Worm (Caenorhabditis elegans) whole organism, L4/young adult: ENCODE results near the gene C04H4.1.
A peak's percentile ranks its signal among the peaks of the same experiment; 100 is the strongest.

Experiments
- W03F9.2 ChIP-seq: fragments of 150-350 bp; optimal IDR thresholded peaks from 2 replicates; lab custom pipeline; 2014; ENCODE audit warnings: missing biosample characterization, missing genetic modification characterization
- dao-5 ChIP-seq: sonication (generic microtip); optimal IDR thresholded peaks from 2 replicates; lab custom pipeline; 2016; ENCODE audit warnings: missing genotype, missing genetic modification characterization, moderate library complexity, missing compliant biosample characterization
- him-1 ChIP-seq: sonication (generic microtip); optimal IDR thresholded peaks from 2 replicates; lab custom pipeline; 2016; ENCODE audit warnings: missing genotype, missing genetic modification reagents, missing genetic modification characterization, missing compliant biosample characterization

Gene C04H4.1

DNA sequence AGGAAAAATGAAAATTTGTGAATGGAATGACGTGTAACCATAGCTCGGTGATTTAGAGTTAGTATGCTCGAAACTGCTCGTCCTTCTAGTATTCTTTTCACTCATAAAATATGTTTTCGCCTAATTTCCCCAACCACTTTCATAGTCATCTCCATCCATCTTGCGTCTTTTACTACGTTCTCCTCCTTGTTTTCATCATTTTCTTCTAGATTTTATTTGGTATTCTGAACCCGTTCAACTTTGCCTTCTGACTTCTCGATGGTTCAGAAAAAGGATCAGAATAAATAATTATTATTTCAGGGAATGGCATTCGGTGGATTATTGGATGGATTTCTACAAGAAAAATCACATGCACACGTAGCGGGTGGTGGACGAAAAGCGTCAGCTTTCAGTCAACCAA lies at the start of gene C04H4.1:
Gene C04H4.1, plus strand, starts transcription at position 301 of the 400 bp plus-strand sequence.
- TF ChIP-seq him-1 (no peak), dao-5 (no peak), W03F9.2 (tag; lab: Kevin White, UChicago) (no peak)

DNA sequence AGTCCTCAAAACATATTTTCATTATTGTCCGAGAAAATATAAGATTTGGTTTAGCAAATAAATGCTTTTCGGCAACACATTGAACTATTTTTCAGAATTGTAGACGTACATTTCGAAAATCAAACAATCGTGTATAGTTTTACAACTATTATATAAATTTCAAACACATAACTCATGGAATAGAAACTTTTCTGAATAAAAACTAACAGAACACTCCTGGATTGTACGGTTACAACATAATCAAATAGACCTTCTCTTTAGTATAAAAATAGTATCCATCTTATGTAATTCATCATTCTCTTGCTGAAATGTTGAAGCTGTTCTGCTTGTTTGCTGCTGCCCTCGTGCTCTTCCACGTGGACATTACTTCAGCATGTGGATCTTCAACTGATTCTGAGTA lies 47.6 kb upstream of the C04H4.1 start, which contains the start of gene ZK675.4:
Gene ZK675.4, plus strand, starts transcription at position 301 of the 400 bp plus-strand sequence.
- TF ChIP-seq dao-5: no peak
- no peak for TF ChIP-seq W03F9.2 (tag; lab: Kevin White, UChicago)
- no peak for TF ChIP-seq him-1

DNA sequence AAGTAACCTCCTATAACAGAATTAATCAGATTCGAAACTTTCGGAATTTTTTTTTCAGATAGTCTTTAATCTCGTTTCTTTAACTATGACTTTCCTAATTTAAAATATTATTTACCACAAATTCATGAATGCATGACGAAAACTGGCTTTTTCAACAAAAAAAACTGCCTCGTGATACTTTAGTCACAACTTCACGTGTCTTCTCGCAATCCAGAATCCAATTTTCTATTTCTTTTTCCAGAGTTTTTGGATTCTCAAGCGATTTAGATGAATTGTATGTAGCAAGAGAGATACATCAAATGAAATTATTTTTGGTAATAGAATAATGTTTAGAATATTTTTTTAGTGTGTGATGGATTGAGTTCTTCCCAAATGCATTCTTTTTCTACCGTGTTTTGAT lies 38.5 kb upstream of the C04H4.1 start:
- TF ChIP-seq dao-5: no peak
- TF ChIP-seq him-1: no peak
- TF ChIP-seq W03F9.2 (tag; lab: Kevin White, UChicago): no peak

DNA sequence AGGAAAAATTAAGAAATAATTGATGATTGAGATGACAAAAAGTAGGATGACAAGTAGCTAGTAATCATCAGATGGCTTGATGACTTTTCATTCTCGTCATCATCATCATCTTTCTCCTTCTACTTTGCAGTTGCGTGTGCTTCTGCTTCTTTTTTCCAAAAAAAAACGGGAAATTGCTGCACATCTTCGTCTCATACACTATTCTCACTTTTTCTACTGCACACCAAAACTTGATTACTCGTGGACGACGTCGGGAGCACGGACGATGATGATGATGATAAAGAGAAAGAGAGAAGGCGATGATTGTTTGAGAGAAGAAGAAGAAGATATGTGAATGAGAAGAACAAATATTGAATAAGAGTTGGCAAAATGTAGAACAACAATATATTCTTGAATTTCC lies 37.5 kb upstream of the C04H4.1 start:
- TF ChIP-seq dao-5 (no peak), him-1 (no peak), W03F9.2 (tag; lab: Kevin White, UChicago) (no peak)

DNA sequence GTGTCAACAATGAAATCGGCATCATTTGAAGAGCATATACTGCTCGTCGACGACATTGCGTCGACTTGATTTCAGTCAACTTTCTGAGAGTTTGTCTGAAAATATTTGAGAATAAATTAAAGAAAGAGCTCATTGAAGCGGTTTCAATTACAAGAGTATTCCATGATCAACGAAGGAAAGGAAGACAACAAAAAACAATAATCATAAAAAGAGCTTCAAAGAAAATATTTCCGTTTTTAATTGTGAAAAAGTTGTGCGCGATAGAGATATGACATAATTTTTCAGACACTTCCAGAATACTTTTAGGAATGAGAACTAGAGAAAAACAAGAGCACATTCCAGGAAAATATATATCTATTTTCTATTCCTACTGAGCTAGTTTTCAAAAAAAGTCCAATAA lies 30.0 kb upstream of the C04H4.1 start, which contains the start of gene spv-1:
Gene spv-1, minus strand, starts transcription at position 101 of the 400 bp plus-strand sequence.
- TF ChIP-seq W03F9.2 (tag; lab: Kevin White, UChicago) (no peak), dao-5 (no peak), him-1 (no peak)

DNA sequence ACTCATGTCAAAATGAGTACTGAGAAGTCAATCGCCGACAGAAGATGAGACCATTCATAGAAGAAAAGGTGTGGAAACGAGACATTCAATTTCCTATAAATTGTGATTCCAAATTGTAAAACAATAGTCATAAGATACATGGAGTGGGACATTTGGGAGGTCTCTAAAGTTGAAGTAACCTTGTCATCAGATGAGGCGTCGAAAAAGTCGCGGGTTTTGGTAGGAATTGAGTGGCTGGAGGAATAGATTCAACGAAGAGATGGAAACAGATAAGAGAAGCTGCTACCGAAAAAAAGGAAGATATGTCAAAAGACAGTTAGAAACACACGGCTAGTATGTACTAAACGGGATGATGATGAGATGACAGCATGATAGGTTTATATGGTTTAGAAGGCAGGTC lies 28.0 kb upstream of the C04H4.1 start:
- no peak for TF ChIP-seq dao-5
- TF ChIP-seq him-1: no peak
- no peak for TF ChIP-seq W03F9.2 (tag; lab: Kevin White, UChicago)

DNA sequence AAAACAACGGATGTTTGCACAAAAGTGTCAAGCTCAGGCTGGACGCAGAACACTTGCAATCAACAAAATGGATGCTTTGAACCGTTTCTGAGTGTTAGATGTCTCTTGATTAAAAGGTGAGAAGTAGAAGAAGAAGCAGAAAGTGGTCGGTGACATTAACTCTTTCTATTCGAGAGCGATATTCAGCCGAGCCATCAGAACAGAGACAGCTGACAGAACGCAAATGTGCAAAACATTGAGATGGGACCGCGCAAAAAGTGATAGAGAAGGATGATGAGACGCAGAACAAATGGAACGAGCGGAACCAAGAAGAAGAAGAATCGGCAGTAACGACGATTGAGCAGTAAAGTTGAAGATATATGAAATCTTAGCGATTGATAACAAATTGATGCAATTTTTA lies 23.0 kb upstream of the C04H4.1 start:
- no peak for TF ChIP-seq him-1
- TF ChIP-seq W03F9.2 (tag; lab: Kevin White, UChicago): no peak
- TF ChIP-seq dao-5: no peak

DNA sequence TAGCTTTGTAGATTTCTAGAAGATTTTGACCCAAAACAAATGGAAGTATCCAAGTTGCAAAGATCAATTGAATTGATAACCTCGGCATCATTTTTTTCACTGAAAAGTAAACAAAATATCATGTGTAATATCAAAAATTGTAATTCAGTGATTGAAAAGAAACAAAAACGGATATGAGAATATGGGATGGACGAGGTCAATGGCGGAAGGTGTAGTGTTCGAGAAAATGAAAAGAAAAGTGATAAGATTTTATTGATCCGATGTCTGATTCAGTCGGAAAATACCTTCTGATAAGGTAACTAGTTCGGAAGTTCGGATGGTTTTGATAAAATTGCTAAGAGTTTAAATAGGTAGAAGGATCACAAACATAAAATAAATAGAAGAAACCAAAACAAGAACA lies 20.6 kb upstream of the C04H4.1 start, which contains the start of gene ZK669.2:
Gene ZK669.2, minus strand, starts transcription at position 101 of the 400 bp plus-strand sequence.
- no peak for TF ChIP-seq W03F9.2 (tag; lab: Kevin White, UChicago)
- TF ChIP-seq him-1: no peak
- no peak for TF ChIP-seq dao-5

DNA sequence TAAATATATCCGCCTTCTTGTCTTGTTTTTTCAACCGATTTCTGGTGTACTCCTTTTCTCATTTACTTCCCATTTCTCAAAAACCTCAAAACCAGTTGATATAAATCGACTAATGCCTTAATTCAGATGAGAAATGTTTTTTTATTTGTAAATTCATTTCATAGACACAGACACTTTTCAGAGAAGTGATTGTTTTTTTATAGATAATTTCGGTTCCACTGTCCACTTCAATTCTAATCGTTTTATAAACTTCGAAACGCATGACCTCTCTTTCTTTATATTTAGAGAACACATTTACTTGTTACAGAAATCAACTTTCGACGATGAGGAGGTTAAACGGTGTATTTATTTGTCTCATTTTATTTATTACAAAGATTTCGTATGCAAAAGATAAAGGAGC lies 17.8 kb upstream of the C04H4.1 start, which contains the start of gene ZK669.3:
Gene ZK669.3, plus strand, starts transcription at position 301 of the 400 bp plus-strand sequence.
- no peak for TF ChIP-seq W03F9.2 (tag; lab: Kevin White, UChicago)
- no peak for TF ChIP-seq him-1
- no peak for TF ChIP-seq dao-5

DNA sequence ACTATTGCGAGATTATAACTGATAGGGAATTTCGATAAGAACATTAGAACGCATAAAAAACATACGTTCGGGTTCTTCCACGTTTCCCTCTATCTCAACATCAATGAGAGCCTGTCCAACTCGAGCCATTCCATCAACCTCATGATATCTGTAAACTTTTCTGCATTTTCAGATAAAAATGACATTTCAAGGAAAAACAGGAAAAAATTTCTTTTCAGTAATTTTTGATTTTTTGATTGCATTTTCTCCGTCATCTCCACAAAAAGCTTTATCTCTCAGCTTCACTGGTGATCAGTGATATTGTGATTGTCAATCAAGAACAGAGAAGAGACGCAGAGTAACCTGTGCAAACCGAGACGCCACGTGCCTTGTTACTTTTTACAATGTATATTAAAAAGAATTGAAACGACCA lies 14.3 kb upstream of the C04H4.1 start:
- no peak for TF ChIP-seq dao-5

DNA sequence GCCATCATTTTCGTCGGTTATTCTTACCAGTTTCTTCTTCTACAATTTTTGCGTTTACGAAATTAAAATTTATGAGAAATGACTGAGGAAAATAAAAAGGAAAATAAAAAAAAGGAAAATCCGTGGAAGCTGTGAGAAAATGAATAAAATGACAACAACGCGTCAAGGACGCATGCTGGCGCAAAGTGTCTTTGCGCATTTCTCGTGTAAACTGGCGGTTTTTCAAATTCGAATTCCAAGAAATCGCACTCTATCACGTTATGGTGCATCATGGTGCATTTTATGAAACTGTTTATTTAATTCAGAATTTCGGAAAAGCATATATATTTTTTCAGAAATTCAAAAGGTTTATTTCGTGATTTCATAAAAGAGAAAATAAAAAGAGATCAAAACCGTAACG lies 13.5 kb upstream of the C04H4.1 start, which contains the start of gene dbt-1:
Gene dbt-1, minus strand, starts transcription at position 39 of the 400 bp plus-strand sequence.
- peak; percentile 75 for TF ChIP-seq W03F9.2 (tag; lab: Kevin White, UChicago)
- peak; percentile 43 for TF ChIP-seq him-1
- TF ChIP-seq dao-5: no peak

DNA sequence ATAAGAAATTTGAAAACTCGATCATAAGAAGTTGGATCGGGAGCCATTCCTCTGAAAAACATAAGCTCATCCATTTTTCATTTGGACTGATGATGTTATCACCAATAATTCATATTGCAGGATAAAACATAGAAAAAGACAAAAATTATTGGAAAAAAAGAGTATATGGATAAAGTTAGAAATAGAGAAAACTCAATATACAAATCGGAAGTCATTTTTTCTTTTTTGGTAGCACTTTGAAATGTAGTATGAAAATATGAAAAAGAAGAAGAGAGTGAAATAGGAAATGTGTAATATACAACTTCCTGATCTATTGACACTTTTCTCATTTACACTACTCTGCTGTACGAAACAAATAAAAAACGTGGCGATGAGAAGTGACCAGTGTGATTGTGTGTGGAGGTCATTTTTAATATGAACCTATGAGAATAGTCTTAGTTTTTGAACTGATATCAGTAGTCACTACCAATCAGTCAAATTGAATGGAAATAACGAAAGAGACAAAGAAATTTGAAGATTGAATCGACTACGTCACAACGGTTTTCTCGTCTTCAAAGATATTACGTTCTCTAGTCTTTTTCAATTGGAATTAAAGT lies 11.7 kb upstream of the C04H4.1 start, which contains the start of gene ZK669.5:
Gene ZK669.5, minus strand, starts transcription at position 51 of the 596 bp plus-strand sequence.
- no peak for TF ChIP-seq W03F9.2 (tag; lab: Kevin White, UChicago)
- TF ChIP-seq him-1: no peak
- TF ChIP-seq dao-5: no peak

DNA sequence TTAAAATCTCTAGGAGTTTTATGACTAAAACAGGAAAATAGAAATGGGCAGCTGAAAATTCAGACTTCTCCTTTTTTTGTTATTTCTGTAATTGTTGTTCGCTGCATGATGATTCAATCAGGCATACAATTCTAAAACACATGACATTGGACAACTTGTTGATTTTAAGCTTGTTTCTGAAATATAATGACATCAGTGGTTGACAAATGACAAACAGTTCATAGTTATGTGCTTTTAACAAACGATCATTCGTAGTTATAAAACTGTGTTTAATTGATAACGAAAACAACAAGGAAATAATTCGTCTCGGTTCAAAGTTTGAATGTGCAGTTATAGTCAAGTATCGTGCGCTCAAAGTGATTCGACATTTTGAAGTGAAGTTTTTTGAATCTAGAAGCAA lies 10.4 kb upstream of the C04H4.1 start:
- TF ChIP-seq W03F9.2 (tag; lab: Kevin White, UChicago) (no peak), dao-5 (no peak), him-1 (no peak)

DNA sequence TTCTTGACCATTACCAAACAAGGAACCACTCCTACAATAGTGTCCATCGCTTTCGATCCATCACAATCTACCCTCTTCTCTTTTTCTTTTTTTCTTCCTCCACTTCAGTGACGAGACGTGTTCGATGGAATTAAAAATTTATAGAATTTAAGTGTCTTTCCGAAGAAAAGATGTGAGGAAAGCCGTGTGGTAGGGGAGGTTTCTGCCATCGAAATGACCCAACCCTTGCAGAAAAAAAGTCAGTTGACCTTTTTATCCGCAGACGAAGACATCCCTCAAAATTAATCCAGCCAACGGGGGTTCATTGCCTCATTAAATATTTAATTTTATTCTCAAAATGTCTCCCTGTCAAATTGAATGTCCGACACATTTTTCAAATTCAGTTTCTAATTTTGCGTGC lies 3.1 kb upstream of the C04H4.1 start:
- no peak for TF ChIP-seq him-1
- TF ChIP-seq dao-5: no peak
- TF ChIP-seq W03F9.2 (tag; lab: Kevin White, UChicago): no peak

DNA sequence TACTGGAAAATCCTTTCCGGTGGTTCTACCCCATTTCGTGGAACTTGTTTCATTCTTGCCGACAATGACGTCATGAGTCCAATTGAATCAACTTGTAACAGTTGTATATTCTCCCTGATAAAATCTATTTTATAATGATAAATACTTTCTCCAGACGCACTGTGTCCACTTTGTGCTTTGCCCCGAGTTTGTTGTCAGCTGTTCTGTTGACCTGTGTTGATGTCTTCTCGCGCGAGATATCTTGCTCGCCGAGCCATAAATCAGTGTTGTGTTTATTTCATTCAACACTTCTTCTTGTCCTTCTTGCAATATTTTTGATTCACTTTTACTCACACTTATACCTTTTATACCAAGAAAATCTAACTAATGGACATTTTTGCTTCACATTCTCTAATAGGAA lies 3.5 kb downstream of the C04H4.1 start:
- no peak for TF ChIP-seq him-1
- no peak for TF ChIP-seq W03F9.2 (tag; lab: Kevin White, UChicago)
- no peak for TF ChIP-seq dao-5

DNA sequence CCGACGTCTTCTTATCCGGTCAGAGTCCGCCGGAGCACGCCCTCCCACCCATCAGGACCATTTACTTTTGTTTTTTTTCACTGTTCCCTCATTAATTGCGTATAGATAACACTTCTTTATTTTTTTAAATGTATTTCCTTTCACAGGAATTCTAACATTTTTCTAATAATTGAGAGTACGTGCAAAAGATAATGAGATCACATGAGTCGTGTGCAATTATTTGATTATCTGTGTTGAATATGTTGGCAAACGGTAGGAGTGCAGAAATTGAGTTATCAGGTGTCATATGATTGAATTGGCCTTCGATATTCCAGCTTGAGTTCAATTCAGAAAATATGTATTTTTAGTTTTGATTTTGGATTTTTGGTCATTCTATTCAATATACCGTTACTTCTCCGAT lies 9.7 kb downstream of the C04H4.1 start:
- no peak for TF ChIP-seq W03F9.2 (tag; lab: Kevin White, UChicago)
- TF ChIP-seq him-1: no peak
- TF ChIP-seq dao-5: no peak
